In the genomic region with DNA sequence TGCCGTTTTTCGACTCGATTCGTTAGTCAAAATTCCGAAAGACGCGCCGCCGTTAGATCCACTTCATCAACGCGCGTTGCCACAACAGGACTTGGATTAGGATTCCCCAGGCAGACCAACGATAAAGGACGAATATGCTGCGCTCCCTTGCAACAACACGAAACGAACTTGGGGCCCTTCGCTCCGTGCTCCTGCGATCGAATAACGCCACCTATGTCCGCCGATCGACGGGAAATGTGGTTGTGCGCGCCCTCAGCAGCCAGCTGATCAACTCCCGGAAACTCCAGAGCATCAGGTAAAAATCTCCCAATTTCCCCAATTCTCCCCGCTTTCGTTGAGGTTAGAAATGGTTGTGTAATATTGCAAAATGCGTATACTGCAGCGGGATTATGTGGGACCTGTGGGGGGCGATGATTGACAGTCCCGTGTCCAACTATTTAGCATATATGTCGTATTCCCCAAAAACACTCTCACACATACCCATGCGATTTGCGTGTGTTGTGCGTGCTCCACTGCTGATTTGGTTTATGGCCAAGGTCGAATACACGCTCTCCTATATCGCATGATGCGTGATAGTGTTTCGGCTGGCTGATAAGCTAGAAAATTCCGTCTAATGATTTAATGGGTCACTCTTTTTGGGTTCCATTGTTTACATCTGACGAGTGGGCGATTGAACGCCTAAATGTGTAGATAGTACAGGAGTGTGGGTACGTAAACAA, we compare ENCODE assay signal across 1 fruit fly cellular context.
TF ChIP-seq lines count a peak whose summit lies in the region.

No protein-coding gene starts in this region.

TF ChIP-seq in whole organism, embryonic, 481 proteins besides CTCF, POLR2A, EP300 and RAD21 (continued from another document):
- TF ChIP-seq chm (GFP tag; IDR thresholded peaks at IDR 0.05; lab: Robert Waterston, UW) = peak; percentile 56; the same call in 1 of the 2 replicates
- no peak for TF ChIP-seq CG15696 (tag; optimal IDR thresholded peaks at IDR 0.05; lab: Kevin White, UChicago)
- TF ChIP-seq wdn (GFP tag; IDR thresholded peaks at IDR 0.05; lab: Robert Waterston, UW) = no peak
- no peak for TF ChIP-seq Oli (tag; optimal IDR thresholded peaks at IDR 0.05; lab: Kevin White, UChicago)
- TF ChIP-seq ftz-f1 (GFP tag; optimal IDR thresholded peaks at IDR 0.05; lab: Kevin White, UChicago) = peak; percentile 87
- TF ChIP-seq CG17568 (GFP tag; optimal IDR thresholded peaks at IDR 0.05; lab: Kevin White, UChicago) = no peak
- TF ChIP-seq odd (GFP tag; optimal IDR thresholded peaks at IDR 0.05; lab: Kevin White, UChicago) = no peak
- no peak for TF ChIP-seq CG8290 (GFP tag; optimal IDR thresholded peaks at IDR 0.05; lab: Kevin White, UChicago)
- peak in 1 of 2 experiments; percentile 38 for TF ChIP-seq CG8290 (tag; optimal IDR thresholded peaks at IDR 0.05; lab: Kevin White, UChicago)
- peak in 1 of 2 experiments; percentile 29 for TF ChIP-seq crp (GFP tag; optimal IDR thresholded peaks at IDR 0.05; lab: Kevin White, UChicago)
- no peak for TF ChIP-seq maf-S (GFP tag; optimal IDR thresholded peaks at IDR 0.05; lab: Kevin White, UChicago)
- no peak for TF ChIP-seq CG14710 (tag; optimal IDR thresholded peaks at IDR 0.05; lab: Kevin White, UChicago)
- no peak for TF ChIP-seq CG6765 (GFP tag; optimal IDR thresholded peaks at IDR 0.05; lab: Kevin White, UChicago)
- peak; percentile 14 for TF ChIP-seq Hand (GFP tag; optimal IDR thresholded peaks at IDR 0.05; lab: Kevin White, UChicago)
- peak; percentile 27 for TF ChIP-seq HmgZ (tag; optimal IDR thresholded peaks at IDR 0.05; lab: Kevin White, UChicago)
- peak; percentile 43 for TF ChIP-seq lab (GFP tag; optimal IDR thresholded peaks at IDR 0.05; lab: Kevin White, UChicago)
- 0 out of 3 replicates have a peak, but pooled peaks have one; percentile 7 for TF ChIP-seq Dbx (GFP tag; IDR thresholded peaks at IDR 0.05; lab: Robert Waterston, UW)
- TF ChIP-seq gro (GFP tag; optimal IDR thresholded peaks at IDR 0.05; lab: Kevin White, UChicago) = peak; percentile 8
- no peak for TF ChIP-seq Hsf (GFP tag; optimal IDR thresholded peaks at IDR 0.05; lab: Kevin White, UChicago)
- no peak for TF ChIP-seq CG12391 (tag; optimal IDR thresholded peaks at IDR 0.05; lab: Kevin White, UChicago)
- TF ChIP-seq gsb-n (tag; optimal IDR thresholded peaks at IDR 0.05; lab: Kevin White, UChicago) = no peak
- peak; percentile 65 for TF ChIP-seq sug (tag; optimal IDR thresholded peaks at IDR 0.05; lab: Kevin White, UChicago)
- peak; percentile 65 for TF ChIP-seq MESR4 (GFP tag; optimal IDR thresholded peaks at IDR 0.05; lab: Kevin White, UChicago)
- peak; percentile 85 for TF ChIP-seq CG34376 (GFP tag; optimal IDR thresholded peaks at IDR 0.05; lab: Kevin White, UChicago)
- TF ChIP-seq exex (tag; optimal IDR thresholded peaks at IDR 0.05; lab: Kevin White, UChicago) = peak; percentile 90
- no peak for TF ChIP-seq trem (tag; optimal IDR thresholded peaks at IDR 0.05; lab: Kevin White, UChicago)
- TF ChIP-seq Med (GFP tag; lab: Kevin White, UChicago) = peak; percentile 72
- peak; percentile 29 for TF ChIP-seq YL-1 (GFP tag; optimal IDR thresholded peaks at IDR 0.05; lab: Kevin White, UChicago)
- peak; percentile 0 for TF ChIP-seq CG6854 (GFP tag; optimal IDR thresholded peaks at IDR 0.05; lab: Kevin White, UChicago)
- TF ChIP-seq kni (GFP tag; optimal IDR thresholded peaks at IDR 0.05; lab: Kevin White, UChicago) = peak; percentile 33
- TF ChIP-seq CG13424 (tag; optimal IDR thresholded peaks at IDR 0.05; lab: Kevin White, UChicago) = no peak
- TF ChIP-seq CG14014 (GFP tag; IDR thresholded peaks at IDR 0.05; lab: Robert Waterston, UW) = no peak
- TF ChIP-seq CG15514 (GFP tag; optimal IDR thresholded peaks at IDR 0.05; lab: Kevin White, UChicago) = no peak
- TF ChIP-seq ERR (GFP tag; optimal IDR thresholded peaks at IDR 0.05; lab: Kevin White, UChicago) = peak; percentile 63
- no peak for TF ChIP-seq CG11456 (GFP tag; IDR thresholded peaks at IDR 0.05; lab: Robert Waterston, UW)
- no peak for TF ChIP-seq dmrt99B (tag; optimal IDR thresholded peaks at IDR 0.05; lab: Kevin White, UChicago)
- no peak for TF ChIP-seq CG7963 (GFP tag; IDR thresholded peaks at IDR 0.05; lab: Robert Waterston, UW; ENCODE audit: partially characterized antibody)
- 0 out of 2 replicates have a peak, but pooled peaks have one; percentile 4 for TF ChIP-seq CG17328 (GFP tag; IDR thresholded peaks at IDR 0.05; lab: Robert Waterston, UW)
- no peak for TF ChIP-seq CG1233 (GFP tag; optimal IDR thresholded peaks at IDR 0.05; lab: Kevin White, UChicago)
- peak; percentile 48; the same call in 2 of the 3 replicates for TF ChIP-seq ci (GFP tag; IDR thresholded peaks at IDR 0.05; lab: Robert Waterston, UW)
- peak; percentile 73 for TF ChIP-seq mirr (GFP tag; optimal IDR thresholded peaks at IDR 0.05; lab: Kevin White, UChicago)
- peak; percentile 7; the same call in 1 of the 2 replicates for TF ChIP-seq inv (GFP tag; IDR thresholded peaks at IDR 0.05; lab: Robert Waterston, UW; ENCODE audit: partially characterized antibody)
- peak; percentile 75 for TF ChIP-seq cwo (GFP tag; optimal IDR thresholded peaks at IDR 0.05; lab: Kevin White, UChicago)
- TF ChIP-seq CG6813 (GFP tag; optimal IDR thresholded peaks at IDR 0.05; lab: Kevin White, UChicago) = peak; percentile 59
- no peak for TF ChIP-seq cas (GFP tag; IDR thresholded peaks at IDR 0.05; lab: Robert Waterston, UW)
- no peak for TF ChIP-seq ewg (GFP tag; optimal IDR thresholded peaks at IDR 0.05; lab: Kevin White, UChicago)
- TF ChIP-seq PHDP (tag; optimal IDR thresholded peaks at IDR 0.05; lab: Kevin White, UChicago) = peak; percentile 13
- no peak for TF ChIP-seq tx (GFP tag; optimal IDR thresholded peaks at IDR 0.05; lab: Kevin White, UChicago)
- no peak for TF ChIP-seq zen2 (GFP tag; IDR thresholded peaks at IDR 0.05; lab: Robert Waterston, UW; ENCODE audit: partially characterized antibody)
- 0 out of 3 replicates have a peak, but pooled peaks have one; percentile 39 for TF ChIP-seq mld (GFP tag; IDR thresholded peaks at IDR 0.05; lab: Robert Waterston, UW; ENCODE audit: partially characterized antibody)
- TF ChIP-seq Pdp1 (GFP tag; optimal IDR thresholded peaks at IDR 0.05; lab: Kevin White, UChicago) = peak in 1 of 2 experiments; percentile 99
- peak in 1 of 2 experiments; percentile 9 for TF ChIP-seq Eip74EF (GFP tag; optimal IDR thresholded peaks at IDR 0.05; lab: Kevin White, UChicago)
- TF ChIP-seq ssp (GFP tag; IDR thresholded peaks at IDR 0.05; lab: Robert Waterston, UW) = no peak
- peak; percentile 89 for TF ChIP-seq bigmax (GFP tag; optimal IDR thresholded peaks at IDR 0.05; lab: Kevin White, UChicago)
- no peak for TF ChIP-seq tgo (GFP tag; IDR thresholded peaks at IDR 0.05; lab: Robert Waterston, UW)
- peak; percentile 18 for TF ChIP-seq CG4328 (GFP tag; optimal IDR thresholded peaks at IDR 0.05; lab: Kevin White, UChicago)
- peak; percentile 26 for TF ChIP-seq CG18599 (GFP tag; optimal IDR thresholded peaks at IDR 0.05; lab: Kevin White, UChicago)
